Worm (Caenorhabditis elegans): ENCODE data around the gene C27C12.1.

The C27C12.1 gene

ce11 chrX:14831531-14831930, 22.0 kb downstream of the C27C12.1 start, which contains the start of gene dpf-2:
Gene dpf-2, plus strand, starts transcription at chrX:14831831.
- no peak for TF ChIP-seq scrt-1 (GFP tag; IDR thresholded peaks at IDR 0.05)
- TF ChIP-seq flt-1 (GFP tag; IDR thresholded peaks at IDR 0.05): no peak
- no peak for TF ChIP-seq tbx-37 (GFP tag; conservative IDR thresholded peaks at IDR 0.05)
- no peak for TF ChIP-seq tbx-11 (GFP tag; IDR thresholded peaks at IDR 0.05)
- TF ChIP-seq B0310.2 (tag; optimal IDR thresholded peaks at IDR 0.05): no peak
- TF ChIP-seq sea-1 (GFP tag; conservative IDR thresholded peaks at IDR 0.05): no peak
- no peak for TF ChIP-seq hmbx-1 (tag; optimal IDR thresholded peaks at IDR 0.05)
- no peak for TF ChIP-seq ets-7 (tag; optimal IDR thresholded peaks at IDR 0.05)
- no peak for TF ChIP-seq pes-1 (GFP tag; IDR thresholded peaks at IDR 0.05)
- no peak for TF ChIP-seq ceh-36 (tag; optimal IDR thresholded peaks at IDR 0.05)
- no peak for TF ChIP-seq F13C5.2 (tag; optimal IDR thresholded peaks at IDR 0.05)
- TF ChIP-seq hmg-4 (GFP tag; optimal IDR thresholded peaks at IDR 0.05): no peak
- no peak for TF ChIP-seq ama-1 (optimal IDR thresholded peaks at IDR 0.05)
- TF ChIP-seq ceh-13 (GFP tag; optimal IDR thresholded peaks at IDR 0.05): no peak
- TF ChIP-seq tra-4 (tag; optimal IDR thresholded peaks at IDR 0.05): no peak

ce11 chrX:14828766-14829165, 24.8 kb downstream of the C27C12.1 start:
- TF ChIP-seq pes-1 (GFP tag; IDR thresholded peaks at IDR 0.05): no peak
- TF ChIP-seq F13C5.2 (tag; optimal IDR thresholded peaks at IDR 0.05): no peak
- no peak for TF ChIP-seq tbx-11 (GFP tag; IDR thresholded peaks at IDR 0.05)
- TF ChIP-seq aly-1 (tag; optimal IDR thresholded peaks at IDR 0.05): no peak

DNA sequence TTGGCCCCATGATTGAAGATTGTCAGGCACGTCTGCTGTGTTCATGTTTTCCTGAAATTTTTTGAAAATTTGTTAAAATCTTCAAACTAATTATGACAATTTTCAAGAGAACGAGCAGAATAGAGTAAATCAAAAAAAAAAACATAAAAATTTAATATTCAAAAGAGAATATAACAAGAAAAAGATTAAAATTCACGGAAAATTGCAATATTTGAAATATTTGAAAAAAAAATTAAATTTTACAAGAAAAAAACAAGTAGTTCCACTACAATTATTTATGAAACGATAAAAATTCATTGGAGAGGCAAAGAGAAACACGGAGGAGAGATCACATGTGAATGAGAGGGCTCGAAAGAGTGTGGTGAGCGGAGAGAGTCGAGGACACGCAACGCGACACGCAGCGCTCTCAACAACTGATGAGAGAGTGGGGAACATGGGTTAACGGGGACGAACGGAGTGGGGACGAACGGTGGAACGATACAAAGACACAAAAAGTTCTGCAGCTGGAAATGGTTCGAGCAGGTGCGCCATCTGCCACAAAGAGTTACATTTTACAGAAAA, 29.0 kb downstream of the C27C12.1 start, which contains the start of gene mbk-1:
mbk-1 (minus strand) TSS at position 51 of the 561 bp plus-strand sequence.
- TF ChIP-seq aly-1 (tag; optimal IDR thresholded peaks at IDR 0.05): no peak
- no peak for TF ChIP-seq ets-7 (tag; optimal IDR thresholded peaks at IDR 0.05)
- TF ChIP-seq hmbx-1 (tag; optimal IDR thresholded peaks at IDR 0.05): no peak
- TF ChIP-seq hnd-1 (tag; optimal IDR thresholded peaks at IDR 0.05): no peak
- no peak for TF ChIP-seq ama-1 (optimal IDR thresholded peaks at IDR 0.05)
- no peak for TF ChIP-seq B0310.2 (tag; optimal IDR thresholded peaks at IDR 0.05)
- TF ChIP-seq F13C5.2 (tag; optimal IDR thresholded peaks at IDR 0.05): no peak
- no peak for TF ChIP-seq tra-4 (tag; optimal IDR thresholded peaks at IDR 0.05)
- TF ChIP-seq scrt-1 (GFP tag; IDR thresholded peaks at IDR 0.05): no peak
- no peak for TF ChIP-seq ceh-13 (GFP tag; optimal IDR thresholded peaks at IDR 0.05)
- TF ChIP-seq tbx-11 (GFP tag; IDR thresholded peaks at IDR 0.05): no peak
- no peak for TF ChIP-seq flt-1 (GFP tag; IDR thresholded peaks at IDR 0.05)
- no peak for TF ChIP-seq sea-1 (GFP tag; conservative IDR thresholded peaks at IDR 0.05)
- no peak for TF ChIP-seq ceh-36 (tag; optimal IDR thresholded peaks at IDR 0.05)
- TF ChIP-seq tbx-37 (GFP tag; conservative IDR thresholded peaks at IDR 0.05): no peak
- no peak for TF ChIP-seq pes-1 (GFP tag; IDR thresholded peaks at IDR 0.05)
- TF ChIP-seq hmg-4 (GFP tag; optimal IDR thresholded peaks at IDR 0.05): no peak

- TF ChIP-seq scrt-1 (GFP tag; IDR thresholded peaks at IDR 0.05) (no peak), tbx-11 (GFP tag; IDR thresholded peaks at IDR 0.05) (no peak), B0310.2 (tag; optimal IDR thresholded peaks at IDR 0.05) (no peak), ceh-13 (GFP tag; optimal IDR thresholded peaks at IDR 0.05) (no peak), F13C5.2 (tag; optimal IDR thresholded peaks at IDR 0.05) (no peak), hmbx-1 (tag; optimal IDR thresholded peaks at IDR 0.05) (no peak), pes-1 (GFP tag; IDR thresholded peaks at IDR 0.05) (no peak), flt-1 (GFP tag; IDR thresholded peaks at IDR 0.05) (no peak), ets-7 (tag; optimal IDR thresholded peaks at IDR 0.05) (no peak), aly-1 (tag; optimal IDR thresholded peaks at IDR 0.05) (no peak), tbx-37 (GFP tag; conservative IDR thresholded peaks at IDR 0.05) (no peak), tra-4 (tag; optimal IDR thresholded peaks at IDR 0.05) (no peak), hmg-4 (GFP tag; optimal IDR thresholded peaks at IDR 0.05) (no peak), ama-1 (optimal IDR thresholded peaks at IDR 0.05) (no peak), ceh-36 (tag; optimal IDR thresholded peaks at IDR 0.05) (no peak)
These were observed 34.1 kb downstream of the C27C12.1 start for ce11 chrX:14819495-14819894.

ce11 chrX:14818464-14819259, 34.9 kb downstream of the C27C12.1 start, which contains the start of gene epn-1:
Gene epn-1, minus strand, starts transcription at chrX:14818514.
- TF ChIP-seq F13C5.2 (tag; optimal IDR thresholded peaks at IDR 0.05) (peak; percentile 78), B0310.2 (tag; optimal IDR thresholded peaks at IDR 0.05) (peak; percentile 46), tbx-11 (GFP tag; IDR thresholded peaks at IDR 0.05) (no peak), hmbx-1 (tag; optimal IDR thresholded peaks at IDR 0.05) (no peak), pes-1 (GFP tag; IDR thresholded peaks at IDR 0.05) (peak; percentile 39), ceh-13 (GFP tag; optimal IDR thresholded peaks at IDR 0.05) (peak; percentile 41), sea-1 (GFP tag; conservative IDR thresholded peaks at IDR 0.05) (0 out of 2 replicates have a peak, but pooled peaks have one; percentile 57), flt-1 (GFP tag; IDR thresholded peaks at IDR 0.05) (0 out of 2 replicates have a peak, but pooled peaks have one; percentile 24), ets-7 (tag; optimal IDR thresholded peaks at IDR 0.05) (peak; percentile 59), ama-1 (optimal IDR thresholded peaks at IDR 0.05) (no peak), tbx-37 (GFP tag; conservative IDR thresholded peaks at IDR 0.05) (0 out of 2 replicates have a peak, but pooled peaks have one; percentile 16), hmg-4 (GFP tag; optimal IDR thresholded peaks at IDR 0.05) (peak; percentile 87), scrt-1 (GFP tag; IDR thresholded peaks at IDR 0.05) (no peak), hnd-1 (tag; optimal IDR thresholded peaks at IDR 0.05) (no peak), tra-4 (tag; optimal IDR thresholded peaks at IDR 0.05) (no peak), aly-1 (tag; optimal IDR thresholded peaks at IDR 0.05) (peak; percentile 42), ceh-36 (tag; optimal IDR thresholded peaks at IDR 0.05) (peak; percentile 18)

DNA sequence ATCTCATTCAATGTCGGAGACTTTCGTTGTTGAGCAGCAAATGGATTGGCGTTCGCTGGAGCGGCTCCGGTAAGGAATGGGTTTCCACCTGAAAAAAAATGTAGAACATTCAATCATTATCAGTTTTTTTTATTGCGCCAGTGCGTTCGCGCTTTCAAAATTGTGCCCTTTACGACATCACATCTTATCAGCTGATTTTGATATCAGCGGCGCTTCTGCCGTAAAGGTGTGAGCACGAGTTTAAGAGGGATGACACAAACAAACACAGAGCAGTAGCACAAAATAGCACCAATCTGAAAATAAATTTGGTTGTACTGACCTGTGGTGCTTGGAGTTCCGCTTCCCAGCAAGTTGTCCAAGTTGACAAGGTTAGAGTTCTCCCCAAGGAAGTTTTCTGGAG, 36.8 kb downstream of the C27C12.1 start:
- TF ChIP-seq scrt-1 (GFP tag; IDR thresholded peaks at IDR 0.05) (no peak), hmg-4 (GFP tag; optimal IDR thresholded peaks at IDR 0.05) (no peak), pes-1 (GFP tag; IDR thresholded peaks at IDR 0.05) (no peak), flt-1 (GFP tag; IDR thresholded peaks at IDR 0.05) (no peak), aly-1 (tag; optimal IDR thresholded peaks at IDR 0.05) (no peak), sea-1 (GFP tag; conservative IDR thresholded peaks at IDR 0.05) (no peak), ama-1 (optimal IDR thresholded peaks at IDR 0.05) (no peak), B0310.2 (tag; optimal IDR thresholded peaks at IDR 0.05) (no peak), hmbx-1 (tag; optimal IDR thresholded peaks at IDR 0.05) (no peak), hnd-1 (tag; optimal IDR thresholded peaks at IDR 0.05) (no peak), ceh-13 (GFP tag; optimal IDR thresholded peaks at IDR 0.05) (no peak), tra-4 (tag; optimal IDR thresholded peaks at IDR 0.05) (no peak), ets-7 (tag; optimal IDR thresholded peaks at IDR 0.05) (no peak)

All from whole organism, early embryonic.